Worm (Caenorhabditis elegans) whole organism, young adult: ENCODE data around the gene C18D4.4.

Experiments
- B0261.1 ChIP-seq: sonication (generic microtip); optimal IDR thresholded peaks from 2 replicates; lab custom pipeline; 2016; ENCODE audit warnings: mild to moderate bottlenecking, missing genetic modification characterization, moderate library complexity, missing compliant biosample characterization
- D2030.7 ChIP-seq: fragments of 200-800 bp; sonication (Bioruptor generic); IDR thresholded peaks from 2 replicates; pipeline ENCODE4 v1.3.6; 2022; ENCODE audit warnings: missing genetic modification reagents, missing genetic modification characterization, missing compliant biosample characterization
- F33H1.4 ChIP-seq: fragments of 200-800 bp; sonication (Bioruptor generic); IDR thresholded peaks from 2 replicates; pipeline ENCODE4 v1.3.6; 2022; ENCODE audit warnings: missing genetic modification reagents, missing genetic modification characterization, missing compliant biosample characterization
- F37B4.10 ChIP-seq: fragments of 200-800 bp; sonication (Bioruptor generic); IDR thresholded peaks from 2 replicates; pipeline ENCODE4 v1.3.6; 2022; ENCODE audit warnings: missing genetic modification characterization, missing compliant biosample characterization
- F49E8.2 ChIP-seq: sonication (generic microtip); optimal IDR thresholded peaks from 3 replicates; lab custom pipeline; 2017; ENCODE audit warnings: missing genetic modification characterization, mild to moderate bottlenecking, missing compliant biosample characterization, antibody characterized with exemption, moderate library complexity; ENCODE audit not compliant: insufficient read depth
- Y79H2A.3 ChIP-seq: fragments of 200-800 bp; sonication (Bioruptor generic); conservative IDR thresholded peaks from 2 replicates; pipeline ENCODE4 v1.3.6; 2022; ENCODE audit warnings: missing genetic modification reagents, missing genetic modification characterization, missing compliant biosample characterization
- aptf-2 ChIP-seq: fragments of 200-800 bp; sonication (Bioruptor generic); conservative IDR thresholded peaks from 2 replicates; pipeline ENCODE4 v1.3.6; 2022; ENCODE audit warnings: missing genetic modification reagents, missing genetic modification characterization, missing compliant biosample characterization
- aptf-3 ChIP-seq: fragments of 200-800 bp; sonication (Bioruptor generic); IDR thresholded peaks from 2 replicates; pipeline ENCODE4 v1.3.6; 2022; ENCODE audit warnings: missing genetic modification characterization, missing compliant biosample characterization
- athp-1 ChIP-seq: sonication (generic microtip); optimal IDR thresholded peaks from 2 replicates; lab custom pipeline; 2017; ENCODE audit warnings: mild to moderate bottlenecking, missing genetic modification characterization, missing compliant biosample characterization
- attf-3 ChIP-seq: fragments of 200-800 bp; sonication (Bioruptor generic); conservative IDR thresholded peaks from 2 replicates; pipeline ENCODE4 v1.3.6; 2022; ENCODE audit warnings: missing genetic modification reagents, missing genetic modification characterization, missing compliant biosample characterization
- attf-6 ChIP-seq: fragments of 200-800 bp; sonication (Bioruptor generic); IDR thresholded peaks from 2 replicates; pipeline ENCODE4 v1.3.6; 2022; ENCODE audit warnings: missing genetic modification reagents, missing genetic modification characterization, missing compliant biosample characterization
- cebp-1 ChIP-seq, 2 experiments: fragments of 200-800 bp in 1 of 2; sonication (Bioruptor generic) in 1 of 2; sonication (generic microtip) in 1 of 2; IDR thresholded peaks in 1 of 2; optimal IDR thresholded peaks in 1 of 2; 2 replicates each; pipeline versions ENCODE4 v1.3.6 to Lab custom; 2017 to 2022; ENCODE audit warnings: missing compliant biosample characterization in 2 of 2, missing genetic modification characterization in 2 of 2, mild to moderate bottlenecking in 1 of 2, missing genetic modification reagents in 1 of 2, moderate library complexity in 1 of 2
- cebp-2 ChIP-seq: fragments of 200-800 bp; sonication (Bioruptor generic); IDR thresholded peaks from 2 replicates; pipeline ENCODE4 v1.3.6; 2022; ENCODE audit warnings: missing genetic modification characterization, missing compliant biosample characterization
- chd-7 ChIP-seq: sonication (generic microtip); optimal IDR thresholded peaks from 2 replicates; lab custom pipeline; 2016; ENCODE audit warnings: mild to moderate bottlenecking, missing genetic modification characterization, moderate library complexity, missing compliant biosample characterization
- die-1 ChIP-seq: sonication (generic microtip); optimal IDR thresholded peaks from 2 replicates; lab custom pipeline; 2016; ENCODE audit warnings: missing genotype, mild to moderate bottlenecking, missing genetic modification characterization, missing compliant biosample characterization
- dox-1 ChIP-seq: fragments of 200-800 bp; sonication (Bioruptor generic); IDR thresholded peaks from 2 replicates; pipeline ENCODE4 v1.3.6; 2022; ENCODE audit warnings: missing genetic modification reagents, missing genetic modification characterization, missing compliant biosample characterization
- dpff-1 ChIP-seq: sonication (generic microtip); optimal IDR thresholded peaks from 2 replicates; lab custom pipeline; 2017; ENCODE audit warnings: mild to moderate bottlenecking, missing genetic modification characterization, missing compliant biosample characterization
- egrh-3 ChIP-seq: fragments of 200-800 bp; sonication (Bioruptor generic); IDR thresholded peaks from 2 replicates; pipeline ENCODE4 v1.3.6; 2022; ENCODE audit warnings: missing genetic modification reagents, missing genetic modification characterization, missing compliant biosample characterization
- fkh-3 ChIP-seq: sonication (generic microtip); optimal IDR thresholded peaks from 2 replicates; lab custom pipeline; 2016; ENCODE audit warnings: mild to moderate bottlenecking, missing genetic modification characterization, missing compliant biosample characterization
- gei-17 ChIP-seq: fragments of 200-800 bp; sonication (Bioruptor generic); optimal IDR thresholded peaks from 2 replicates; lab custom pipeline; 2018; ENCODE audit warnings: mild to moderate bottlenecking, missing genetic modification characterization, missing compliant biosample characterization
- him-1 ChIP-seq: sonication (generic microtip); optimal IDR thresholded peaks from 2 replicates; lab custom pipeline; 2016; ENCODE audit warnings: missing genotype, missing genetic modification reagents, missing genetic modification characterization, missing compliant biosample characterization
- hlh-12 ChIP-seq: sonication (generic microtip); optimal IDR thresholded peaks from 2 replicates; lab custom pipeline; 2016; ENCODE audit warnings: missing genetic modification characterization, missing compliant biosample characterization
- hmg-1.2 ChIP-seq: fragments of 200-800 bp; sonication (Bioruptor generic); IDR thresholded peaks from 2 replicates; pipeline ENCODE4 v1.3.6; 2022; ENCODE audit warnings: missing genetic modification reagents, missing genetic modification characterization, missing compliant biosample characterization
- hmg-20 ChIP-seq: fragments of 200-800 bp; sonication (Bioruptor generic); IDR thresholded peaks from 2 replicates; pipeline ENCODE4 v1.3.6; 2022; ENCODE audit warnings: missing genetic modification reagents, missing genetic modification characterization, missing compliant biosample characterization
- lin-26 ChIP-seq: fragments of 200-800 bp; sonication (Bioruptor generic); IDR thresholded peaks from 2 replicates; pipeline ENCODE4 v1.3.6; 2022; ENCODE audit warnings: missing genetic modification reagents, missing genetic modification characterization, missing compliant biosample characterization
- madf-6 ChIP-seq: fragments of 200-800 bp; sonication (Bioruptor generic); IDR thresholded peaks from 2 replicates; pipeline ENCODE4 v1.3.6; 2022; ENCODE audit warnings: missing genetic modification reagents, missing genetic modification characterization, missing compliant biosample characterization
- mxl-1 ChIP-seq: sonication (generic microtip); optimal IDR thresholded peaks from 2 replicates; lab custom pipeline; 2016; ENCODE audit warnings: missing genetic modification characterization, missing compliant biosample characterization
- nfya-2 ChIP-seq: fragments of 200-800 bp; sonication (Bioruptor generic); IDR thresholded peaks from 2 replicates; pipeline ENCODE4 v1.3.6; 2022; ENCODE audit warnings: missing genetic modification reagents, missing genetic modification characterization, missing compliant biosample characterization
- nhr-120 ChIP-seq: fragments of 200-800 bp; sonication (Bioruptor generic); IDR thresholded peaks from 2 replicates; pipeline ENCODE4 v1.3.6; 2022; ENCODE audit warnings: missing genetic modification characterization, missing compliant biosample characterization
- nhr-80 ChIP-seq: sonication (generic microtip); optimal IDR thresholded peaks from 2 replicates; lab custom pipeline; 2016; ENCODE audit warnings: missing genetic modification characterization, missing compliant biosample characterization
- nhr-90 ChIP-seq: sonication (generic microtip); optimal IDR thresholded peaks from 2 replicates; lab custom pipeline; 2016; ENCODE audit warnings: missing genotype, mild to moderate bottlenecking, missing genetic modification characterization, missing compliant biosample characterization
- pbrm-1 ChIP-seq: fragments of 200-800 bp; sonication (Bioruptor generic); IDR thresholded peaks from 2 replicates; pipeline ENCODE4 v1.3.6; 2022; ENCODE audit warnings: missing genetic modification reagents, missing genetic modification characterization, missing compliant biosample characterization
- pha-4 ChIP-seq: fragments of 150-350 bp; sonication (generic microtip); optimal IDR thresholded peaks from 2 replicates; lab custom pipeline; 2014; ENCODE audit warnings: missing biosample characterization, missing genetic modification reagents, missing genetic modification characterization
- rcor-1 ChIP-seq: fragments of 200-800 bp; sonication (Bioruptor generic); IDR thresholded peaks from 2 replicates; pipeline ENCODE4 v1.3.6; 2022; ENCODE audit warnings: missing genetic modification reagents, missing genetic modification characterization, missing compliant biosample characterization
- rec-8 ChIP-seq, 2 experiments: sonication (generic microtip); optimal IDR thresholded peaks; 2 replicates each; lab custom pipeline; 2016; ENCODE audit warnings: mild to moderate bottlenecking in 2 of 2, missing genetic modification characterization in 2 of 2, missing genetic modification reagents in 2 of 2, missing genotype in 2 of 2, missing biosample characterization in 1 of 2, missing compliant biosample characterization in 1 of 2, moderate library complexity in 1 of 2
- rpc-1 ChIP-seq, 2 experiments: fragments of 150-350 bp in 1 of 2; sonication (generic microtip) in 1 of 2; optimal IDR thresholded peaks; 2 replicates each; lab custom pipeline; 2014 to 2018; ENCODE audit warnings: missing biosample characterization in 1 of 2, missing genetic modification characterization in 1 of 2, missing genetic modification reagents in 1 of 2, missing genotype in 1 of 2
- snpc-4 ChIP-seq, 5 experiments: fragments of 150-350 bp in 1 of 5; sonication (generic microtip) in 4 of 5; optimal IDR thresholded peaks; 2 replicates each; lab custom pipeline; 2014 to 2018; ENCODE audit warnings: missing genetic modification characterization in 5 of 5, missing biosample characterization in 3 of 5, antibody characterized with exemption in 2 of 5, mild to moderate bottlenecking in 2 of 5, missing compliant biosample characterization in 2 of 5, missing genotype in 2 of 5, moderate library complexity in 2 of 5, missing genetic modification reagents in 1 of 5
- somi-1 ChIP-seq: fragments of 200-800 bp; sonication (Bioruptor generic); optimal IDR thresholded peaks from 2 replicates; lab custom pipeline; 2018; ENCODE audit warnings: mild to moderate bottlenecking, missing genetic modification characterization, missing compliant biosample characterization
- sptf-2 ChIP-seq: fragments of 200-800 bp; sonication (Bioruptor generic); optimal IDR thresholded peaks from 2 replicates; lab custom pipeline; 2018; ENCODE audit warnings: mild to moderate bottlenecking, missing genetic modification characterization, missing compliant biosample characterization
- tbp1 ChIP-seq: fragments of 200-800 bp; sonication (Bioruptor generic); optimal IDR thresholded peaks from 2 replicates; lab custom pipeline; 2018; ENCODE audit warnings: mild to moderate bottlenecking, missing genetic modification characterization, missing compliant biosample characterization
- tlf-1 ChIP-seq: fragments of 200-800 bp; sonication (Bioruptor generic); optimal IDR thresholded peaks from 2 replicates; lab custom pipeline; 2018; ENCODE audit warnings: mild to moderate bottlenecking, missing genetic modification characterization, missing compliant biosample characterization
- zfh-2 ChIP-seq: fragments of 200-800 bp; sonication (Bioruptor generic); conservative IDR thresholded peaks from 2 replicates; pipeline ENCODE4 v1.3.6; 2022; ENCODE audit warnings: missing genetic modification reagents, missing genetic modification characterization, missing compliant biosample characterization
- ztf-25 ChIP-seq: fragments of 200-800 bp; sonication (Bioruptor generic); IDR thresholded peaks from 2 replicates; pipeline ENCODE4 v1.3.6; 2022; ENCODE audit warnings: missing genetic modification reagents, missing genetic modification characterization, missing compliant biosample characterization

Gene C18D4.4

DNA sequence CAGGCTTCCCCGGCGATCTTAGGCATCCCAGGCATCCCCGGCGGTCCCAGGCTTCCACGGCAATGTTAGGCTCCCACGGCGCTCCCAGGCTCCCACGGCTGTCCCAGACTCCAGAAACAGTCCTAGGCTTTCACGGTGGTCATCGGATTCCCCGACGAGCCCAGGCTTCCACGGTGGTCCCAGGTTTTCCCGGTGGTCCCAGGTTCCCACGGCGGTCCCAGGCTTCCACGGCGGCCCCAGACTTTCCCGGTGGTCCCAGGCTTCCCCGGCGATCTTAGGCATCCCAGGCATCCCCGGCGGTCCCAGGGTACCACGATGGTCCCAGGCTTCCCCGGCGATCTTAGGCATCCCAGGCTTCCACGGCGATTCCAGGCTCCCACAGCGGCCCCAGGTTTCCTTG is 17.3 kb upstream of the C18D4.4 start:
- no peak for TF ChIP-seq chd-7
- no peak for TF ChIP-seq madf-6 (GFP tag; lab: Robert Waterston, UW)
- 0 out of 2 replicates have a peak, but pooled peaks have one; percentile 32 for TF ChIP-seq cebp-2
- peak; percentile 96 for TF ChIP-seq egrh-3 (GFP tag; lab: Robert Waterston, UW)
- no peak for TF ChIP-seq tlf-1 (GFP tag; lab: Kevin White, UChicago)
- TF ChIP-seq lin-26 (GFP tag; lab: Robert Waterston, UW) = 0 out of 2 replicates have a peak, but pooled peaks have one; percentile 54
- no peak for TF ChIP-seq sptf-2 (GFP tag; lab: Kevin White, UChicago)
- TF ChIP-seq dpff-1 (tag; lab: Kevin White, UChicago) = no peak
- TF ChIP-seq zfh-2 (GFP tag; lab: Robert Waterston, UW) = peak; percentile 97
- TF ChIP-seq F37B4.10 (GFP tag; lab: Robert Waterston, UW) = no peak

DNA sequence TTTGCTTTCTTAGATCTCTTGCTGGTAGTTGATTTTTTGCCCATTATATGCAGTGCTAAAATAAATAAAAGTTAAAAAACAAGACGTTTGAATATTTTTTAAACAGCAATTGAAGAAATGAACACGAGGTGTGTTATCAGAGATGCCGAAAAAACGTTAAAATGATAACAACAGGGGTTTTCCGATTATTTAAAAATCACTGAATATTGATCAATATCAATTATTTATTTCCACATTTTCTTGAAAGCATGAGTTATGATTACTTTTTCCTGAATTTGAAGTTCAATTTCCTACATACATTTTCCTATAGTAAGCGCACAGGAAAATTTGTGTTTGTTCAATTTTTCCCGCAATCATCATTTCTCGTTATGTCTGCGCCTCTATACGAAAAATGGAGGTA is 15.6 kb upstream of the C18D4.4 start:
- TF ChIP-seq nhr-80 (tag; lab: Kevin White, UChicago) (peak; percentile 57), gei-17 (no peak)

DNA sequence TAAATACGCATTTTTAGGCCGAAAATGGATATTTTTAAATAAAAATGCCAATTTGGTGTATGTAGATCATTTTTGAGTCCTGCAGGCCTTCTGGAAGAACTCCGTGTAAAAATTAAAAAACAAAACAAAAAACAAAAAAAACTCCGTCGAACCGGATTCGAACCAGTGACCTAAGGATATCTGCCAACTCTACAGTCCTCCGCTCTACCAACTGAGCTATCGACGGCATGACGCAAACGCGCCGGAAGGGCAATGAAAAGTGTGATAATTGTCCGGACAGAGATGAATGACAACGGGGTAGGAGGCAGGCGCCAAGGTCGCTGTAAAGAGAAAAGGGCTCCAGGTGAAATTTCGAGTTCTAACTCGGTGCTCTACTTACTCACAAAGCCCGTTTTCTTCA is 11.0 kb upstream of the C18D4.4 start:
- TF ChIP-seq him-1 (tag; lab: Kevin White, UChicago) (peak; percentile 36), F33H1.4 (GFP tag; lab: Robert Waterston, UW) (no peak), snpc-4 (GFP tag; optimal IDR thresholded peaks at IDR 0.05; lab: Kevin White, UChicago) (no peak), snpc-4 (tag; optimal IDR thresholded peaks at IDR 0.05; lab: Kevin White, UChicago) (peak in 2 of 4 experiments; percentile 45 to 75), aptf-2 (GFP tag; lab: Robert Waterston, UW) (0 out of 2 replicates have a peak, but pooled peaks have one; percentile 22), Y79H2A.3 (GFP tag; lab: Robert Waterston, UW) (no peak), attf-3 (GFP tag; lab: Robert Waterston, UW) (no peak), dox-1 (GFP tag; lab: Robert Waterston, UW) (peak; percentile 43; the same call in 1 of the 2 replicates), D2030.7 (GFP tag; lab: Robert Waterston, UW) (0 out of 2 replicates have a peak, but pooled peaks have one; percentile 18), die-1 (tag; lab: Kevin White, UChicago) (peak; percentile 68), pha-4 (tag; lab: Kevin White, UChicago) (no peak), cebp-2 (no peak), fkh-3 (no peak), pbrm-1 (GFP tag; lab: Robert Waterston, UW) (peak; percentile 56; the same call in 1 of the 2 replicates), somi-1 (GFP tag; lab: Kevin White, UChicago) (no peak), ztf-25 (GFP tag; lab: Robert Waterston, UW) (0 out of 2 replicates have a peak, but pooled peaks have one; percentile 57), mxl-1 (tag; lab: Kevin White, UChicago) (no peak), madf-6 (GFP tag; lab: Robert Waterston, UW) (no peak), attf-6 (GFP tag; lab: Robert Waterston, UW) (peak; percentile 78), athp-1 (tag; lab: Kevin White, UChicago) (no peak), B0261.1 (tag; lab: Kevin White, UChicago) (peak; percentile 80), hlh-12 (tag; lab: Kevin White, UChicago) (no peak), nfya-2 (no peak), lin-26 (GFP tag; lab: Robert Waterston, UW) (peak; percentile 69), rec-8 (tag; optimal IDR thresholded peaks at IDR 0.05; lab: Kevin White, UChicago) (peak; percentile 22 to 35), aptf-3 (GFP tag; lab: Robert Waterston, UW) (no peak), rpc-1 (optimal IDR thresholded peaks at IDR 0.05; lab: Kevin White, UChicago) (peak; percentile 63), rpc-1 (tag; optimal IDR thresholded peaks at IDR 0.05; lab: Kevin White, UChicago) (peak; percentile 82), tbp1 (GFP tag; lab: Kevin White, UChicago) (peak; percentile 90), hmg-1.2 (peak; percentile 55), rcor-1 (GFP tag; lab: Robert Waterston, UW) (no peak), cebp-1 (GFP tag; IDR thresholded peaks at IDR 0.05; lab: Robert Waterston, UW) (no peak), cebp-1 (tag; optimal IDR thresholded peaks at IDR 0.05; lab: Kevin White, UChicago) (no peak), hmg-20 (GFP tag; lab: Robert Waterston, UW) (0 out of 2 replicates have a peak, but pooled peaks have one; percentile 20), F49E8.2 (no peak), nhr-90 (peak; percentile 20), nhr-120 (0 out of 2 replicates have a peak, but pooled peaks have one; percentile 67)
